Worm (Caenorhabditis elegans) whole organism, midembryonic: ENCODE data around the gene nhr-25.

Experiments
- T22C8.4 ChIP-seq: fragments of 200-800 bp; sonication (Bioruptor generic); IDR thresholded peaks from 2 replicates; pipeline ENCODE4 v1.3.6; 2022; ENCODE audit warnings: missing genetic modification characterization, missing compliant biosample characterization
- klf-2 ChIP-seq: fragments of 200-800 bp; sonication (Bioruptor generic); conservative IDR thresholded peaks from 2 replicates; pipeline ENCODE4 v1.3.6; 2022; ENCODE audit warnings: missing genetic modification reagents, missing genetic modification characterization, missing compliant biosample characterization
- ref-1 ChIP-seq: fragments of 200-800 bp; sonication (Bioruptor generic); conservative IDR thresholded peaks from 2 replicates; pipeline ENCODE4 v1.3.6; 2022; ENCODE audit warnings: missing genetic modification reagents, missing genetic modification characterization, missing compliant biosample characterization

ce11 chrX:13038791-13039190 is 30.5 kb downstream of the nhr-25 start:
- no peak for TF ChIP-seq klf-2
- no peak for TF ChIP-seq ref-1 (GFP tag; lab: Robert Waterston, UW)
- TF ChIP-seq T22C8.4 (GFP tag; lab: Robert Waterston, UW), result no peak
